Worm (Caenorhabditis elegans): Measurements from ENCODE around the gene bir-2.

bir-2 gene

DNA sequence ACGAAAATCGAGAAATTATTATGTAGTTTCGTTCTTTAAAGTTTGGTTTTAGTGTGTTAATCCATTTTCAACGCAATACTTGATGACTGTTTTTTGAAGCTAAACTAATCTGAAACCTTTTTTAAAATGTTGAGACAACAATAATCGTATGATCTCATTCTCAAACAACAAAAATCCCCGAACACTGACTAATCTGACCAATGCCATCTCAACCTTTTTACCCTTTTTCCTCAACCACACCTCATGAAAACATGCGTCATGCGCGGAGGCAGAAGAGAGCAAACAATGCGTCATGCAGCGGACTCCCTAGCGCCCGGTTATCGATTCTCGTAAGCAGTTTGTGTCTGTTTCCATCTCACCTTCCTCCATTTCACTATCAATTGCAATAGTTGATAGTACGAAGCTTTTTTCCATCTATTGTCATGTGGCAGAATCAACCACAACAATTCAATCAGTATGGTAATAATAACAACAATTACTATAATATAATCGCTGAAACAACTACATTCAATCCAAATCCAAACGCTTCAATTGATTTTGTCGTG is 3.1 kb downstream of the bir-2 start, which contains the start of gene C50B8.4:
TSS of gene C50B8.4 (plus strand) at position 299 of the 545 bp plus-strand sequence.
- TF ChIP-seq him-1 (tag; optimal IDR thresholded peaks at IDR 0.05) (no peak), W03F9.2 (tag; optimal IDR thresholded peaks at IDR 0.05) (no peak)

- TF ChIP-seq dao-5 (tag; optimal IDR thresholded peaks at IDR 0.05) (no peak), W03F9.2 (tag; optimal IDR thresholded peaks at IDR 0.05) (no peak)
Measured at ce11 chrV:13575866-13576265, 7.2 kb downstream of the bir-2 start.

- no peak for TF ChIP-seq dao-5 (tag; optimal IDR thresholded peaks at IDR 0.05)
- TF ChIP-seq W03F9.2 (tag; optimal IDR thresholded peaks at IDR 0.05), result no peak
- no peak for TF ChIP-seq him-1 (tag; optimal IDR thresholded peaks at IDR 0.05)
Measured at ce11 chrV:13576828-13577227, 8.2 kb downstream of the bir-2 start.

- TF ChIP-seq dao-5 (tag; optimal IDR thresholded peaks at IDR 0.05), result no peak
- no peak for TF ChIP-seq W03F9.2 (tag; optimal IDR thresholded peaks at IDR 0.05)
- no peak for TF ChIP-seq him-1 (tag; optimal IDR thresholded peaks at IDR 0.05)
Measured at ce11 chrV:13577463-13577862, 8.8 kb downstream of the bir-2 start.

- TF ChIP-seq W03F9.2 (tag; optimal IDR thresholded peaks at IDR 0.05) (no peak), dao-5 (tag; optimal IDR thresholded peaks at IDR 0.05) (no peak), him-1 (tag; optimal IDR thresholded peaks at IDR 0.05) (no peak)
Measured at ce11 chrV:13578637-13579036, 10.0 kb downstream of the bir-2 start, which contains the start of gene C50B8.6. Gene C50B8.6, plus strand, starts transcription at chrV:13578972.

DNA sequence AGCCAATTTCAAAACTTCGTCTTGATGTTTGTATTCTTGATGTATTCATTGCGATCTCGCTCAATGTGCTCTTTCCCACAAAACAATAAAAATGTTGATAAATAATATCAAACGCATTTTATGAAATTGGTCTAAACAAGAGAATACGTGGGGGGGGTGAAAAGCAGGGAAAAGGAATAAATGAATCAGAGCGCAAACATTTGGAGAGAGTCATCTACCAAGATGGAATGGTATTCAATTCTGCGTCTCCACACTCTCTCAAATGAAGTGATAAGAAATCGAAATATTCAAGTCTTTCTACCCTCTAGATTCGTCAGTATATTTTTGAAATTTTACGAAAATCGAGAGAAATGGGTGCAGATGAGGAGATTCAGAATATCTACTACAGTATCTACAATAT is 12.0 kb downstream of the bir-2 start, which contains the start of gene C50B8.5:
TSS of gene C50B8.5 (plus strand) at position 273 of the 400 bp plus-strand sequence.
- TF ChIP-seq W03F9.2 (tag; optimal IDR thresholded peaks at IDR 0.05), result no peak
- no peak for TF ChIP-seq him-1 (tag; optimal IDR thresholded peaks at IDR 0.05)

ce11 chrV:13584484-13584883 is 15.8 kb downstream of the bir-2 start, which contains the start of gene F53F4.1:
Gene F53F4.1, plus strand, starts transcription at chrV:13584784.
- no peak for TF ChIP-seq him-1 (tag; optimal IDR thresholded peaks at IDR 0.05)
- no peak for TF ChIP-seq W03F9.2 (tag; optimal IDR thresholded peaks at IDR 0.05)
- no peak for TF ChIP-seq dao-5 (tag; optimal IDR thresholded peaks at IDR 0.05)

DNA sequence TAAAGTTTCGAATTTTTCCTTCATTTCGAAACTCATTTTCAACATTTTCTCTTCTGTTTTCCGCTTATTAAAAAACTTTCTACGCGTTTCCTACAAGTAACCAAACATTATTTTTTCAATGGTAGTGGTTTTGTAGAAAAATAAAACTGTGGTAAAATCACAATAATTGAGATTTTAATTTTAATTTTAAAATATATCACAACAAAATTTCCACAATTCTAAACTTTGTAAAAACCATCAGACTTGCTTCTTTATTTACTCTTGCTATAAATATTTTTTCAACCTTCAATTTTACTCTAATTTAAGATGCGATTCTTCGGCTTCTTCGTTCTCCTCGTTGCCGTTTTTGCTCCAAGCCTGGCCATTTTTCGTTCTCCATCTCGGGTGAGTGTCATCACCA is 19.3 kb downstream of the bir-2 start, which contains the start of gene F53F4.17:
TSS of gene F53F4.17 (plus strand) at position 301 of the 400 bp plus-strand sequence.
- no peak for TF ChIP-seq W03F9.2 (tag; optimal IDR thresholded peaks at IDR 0.05)
- no peak for TF ChIP-seq him-1 (tag; optimal IDR thresholded peaks at IDR 0.05)
- no peak for TF ChIP-seq dao-5 (tag; optimal IDR thresholded peaks at IDR 0.05)

DNA sequence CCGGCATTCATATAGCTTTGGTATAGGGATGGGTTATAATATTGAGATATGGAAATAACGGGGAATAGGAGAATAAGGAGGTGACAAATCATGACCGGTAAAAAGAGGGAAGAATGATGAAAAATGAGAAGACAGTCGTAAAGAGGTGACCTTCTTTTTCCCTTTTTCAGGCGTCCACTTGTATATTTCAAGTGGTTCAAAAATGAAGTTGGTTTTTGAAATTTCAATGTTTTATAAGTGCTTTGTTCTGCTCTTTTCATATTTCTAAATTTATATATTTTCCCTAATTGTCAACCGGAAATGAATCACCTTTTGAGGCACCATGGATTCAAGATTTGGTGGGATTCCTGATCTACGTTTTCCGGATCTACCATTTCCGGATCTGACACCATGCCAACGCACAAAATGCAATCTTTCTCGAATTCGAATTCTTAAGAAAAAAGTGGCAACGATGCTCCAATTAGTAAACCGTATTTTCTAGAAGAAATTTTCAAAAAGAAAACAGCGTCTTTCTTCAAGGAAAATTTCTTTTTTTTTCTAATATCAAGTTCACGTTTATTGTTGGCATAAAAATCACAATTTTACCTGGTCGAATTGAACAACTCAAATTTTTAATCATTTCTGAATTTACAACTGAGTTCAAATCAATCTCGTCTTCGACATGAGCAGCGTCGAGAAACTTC is 21.0 kb downstream of the bir-2 start, which contains the start of the genes F53F4.2 and F53F4.18:
TSS of gene F53F4.2 (minus strand) at position 101 of the 683 bp plus-strand sequence.
TSS of gene F53F4.18 (plus strand) at position 633 of the 683 bp plus-strand sequence.
- TF ChIP-seq him-1 (tag; optimal IDR thresholded peaks at IDR 0.05) (no peak), dao-5 (tag; optimal IDR thresholded peaks at IDR 0.05) (no peak), W03F9.2 (tag; optimal IDR thresholded peaks at IDR 0.05) (no peak)

- TF ChIP-seq W03F9.2 (tag; optimal IDR thresholded peaks at IDR 0.05) (peak; percentile 23), dao-5 (tag; optimal IDR thresholded peaks at IDR 0.05) (no peak)
Measured at ce11 chrV:13591504-13592174, 23.0 kb downstream of the bir-2 start, which contains the start of gene tbcb-1. Gene tbcb-1, plus strand, starts transcription at chrV:13592124.

DNA sequence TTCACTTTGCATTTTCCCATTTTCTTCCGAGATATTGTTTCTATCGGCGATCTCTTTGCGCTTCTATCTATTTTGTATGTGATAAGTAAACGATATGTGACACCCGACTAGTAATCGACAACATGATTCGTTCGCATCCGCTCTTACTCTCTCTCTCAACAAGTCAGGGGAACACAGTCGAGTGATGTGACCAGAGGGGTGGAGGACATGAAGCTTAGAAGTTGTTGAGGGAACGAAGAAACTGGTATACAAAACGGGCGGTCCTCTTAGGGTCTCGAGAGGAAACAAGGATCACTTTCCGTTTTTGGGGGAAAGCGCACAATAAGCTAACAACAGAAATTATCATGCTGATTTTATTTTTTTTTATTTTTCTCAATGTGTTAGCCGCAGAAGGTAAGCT is 24.4 kb downstream of the bir-2 start, which contains the start of gene F53F4.4:
TSS of gene F53F4.4 (plus strand) at position 301 of the 400 bp plus-strand sequence.
- TF ChIP-seq him-1 (tag; optimal IDR thresholded peaks at IDR 0.05) (no peak), W03F9.2 (tag; optimal IDR thresholded peaks at IDR 0.05) (no peak), dao-5 (tag; optimal IDR thresholded peaks at IDR 0.05) (no peak)

DNA sequence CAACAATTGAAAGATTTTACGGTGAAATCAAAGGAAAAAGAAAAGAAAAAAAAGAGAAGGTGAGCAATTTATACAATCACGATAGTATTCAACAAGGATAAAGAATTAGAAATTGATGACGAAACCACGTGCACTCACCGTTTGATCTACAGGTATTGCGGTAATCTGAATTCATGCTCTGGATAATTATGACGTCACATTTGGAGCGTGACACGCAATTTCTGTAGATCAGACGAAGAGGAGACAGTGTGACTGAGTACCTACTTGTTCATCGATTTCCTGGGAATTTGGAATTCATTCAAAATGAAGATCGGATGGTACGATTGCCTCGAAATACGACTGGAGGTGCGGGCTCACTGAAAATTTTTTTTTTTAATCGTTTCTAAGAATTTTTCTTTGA is 29.7 kb downstream of the bir-2 start:
- TF ChIP-seq him-1 (tag; optimal IDR thresholded peaks at IDR 0.05) (no peak), W03F9.2 (tag; optimal IDR thresholded peaks at IDR 0.05) (no peak), dao-5 (tag; optimal IDR thresholded peaks at IDR 0.05) (no peak)

- no peak for TF ChIP-seq W03F9.2 (tag; optimal IDR thresholded peaks at IDR 0.05)
- TF ChIP-seq dao-5 (tag; optimal IDR thresholded peaks at IDR 0.05), result no peak
- TF ChIP-seq him-1 (tag; optimal IDR thresholded peaks at IDR 0.05), result no peak
Measured at ce11 chrV:13600882-13601281, 32.2 kb downstream of the bir-2 start, which contains the start of gene rdy-2. Gene rdy-2, minus strand, starts transcription at chrV:13600982.

Data from whole organism, L4/young adult.